Worm (Caenorhabditis elegans) whole organism, L1 larva: ENCODE data around the gene F01D5.1.

ENCODE experiments used
- C04F5.9 ChIP-seq: sonication (generic microtip); optimal IDR thresholded peaks from 2 replicates; lab custom pipeline; 2016; ENCODE audit warnings: missing genetic modification characterization, missing compliant biosample characterization
- C16A3.4 ChIP-seq: fragments of 150-350 bp; optimal IDR thresholded peaks from 2 replicates; lab custom pipeline; 2014; ENCODE audit warnings: missing biosample characterization, missing genetic modification characterization
- C34B4.2 ChIP-seq: sonication (generic microtip); optimal IDR thresholded peaks from 2 replicates; lab custom pipeline; 2017; ENCODE audit warnings: mild to moderate bottlenecking, missing genetic modification characterization, missing compliant biosample characterization
- F16B12.6 ChIP-seq: fragments of 150-350 bp; optimal IDR thresholded peaks from 2 replicates; lab custom pipeline; 2014; ENCODE audit warnings: missing biosample characterization, missing genetic modification characterization
- Y116A8C.19 ChIP-seq: sonication (generic microtip); optimal IDR thresholded peaks from 2 replicates; lab custom pipeline; 2016; ENCODE audit warnings: missing compliant biosample characterization, missing genetic modification characterization, borderline replicate concordance
- aha-1 ChIP-seq: fragments of 150-350 bp; optimal IDR thresholded peaks from 2 replicates; lab custom pipeline; 2014; ENCODE audit warnings: missing biosample characterization, missing genetic modification characterization
- alr-1 ChIP-seq: fragments of 200-800 bp; sonication (Bioruptor generic); optimal IDR thresholded peaks from 2 replicates; lab custom pipeline; 2018; ENCODE audit warnings: borderline replicate concordance, mild to moderate bottlenecking, missing genetic modification characterization, missing compliant biosample characterization
- ceh-82 ChIP-seq, 3 experiments: fragments of 150-350 bp in 1 of 3; sonication (generic microtip) in 2 of 3; optimal IDR thresholded peaks; 2 replicates each; lab custom pipeline; 2014 to 2017; ENCODE audit warnings: missing biosample characterization in 3 of 3, missing genetic modification characterization in 3 of 3
- ces-1 ChIP-seq: fragments of 150-350 bp; optimal IDR thresholded peaks from 2 replicates; lab custom pipeline; 2014; ENCODE audit warnings: missing biosample characterization, missing genetic modification reagents, missing genetic modification characterization
- efl-1 ChIP-seq, 4 experiments: fragments of 150-350 bp; optimal IDR thresholded peaks in 3 of 4; peaks in 1 of 4; 1 replicate in 1 of 4; 2 replicates in 3 of 4; lab custom pipeline; 2014; ENCODE audit warnings: missing biosample characterization in 2 of 4, missing genetic modification characterization in 2 of 4, missing genetic modification reagents in 2 of 4
- efl-3 ChIP-seq: fragments of 200-800 bp; sonication (Bioruptor generic); optimal IDR thresholded peaks from 2 replicates; lab custom pipeline; 2018; ENCODE audit warnings: mild to moderate bottlenecking, missing genetic modification characterization, missing compliant biosample characterization
- egl-27 ChIP-seq, 2 experiments: fragments of 150-350 bp in 1 of 2; sonication (generic microtip); optimal IDR thresholded peaks; 3 replicates each; lab custom pipeline; 2017 to 2018; ENCODE audit warnings: missing biosample characterization in 2 of 2, missing genetic modification characterization in 2 of 2, missing genetic modification reagents in 2 of 2
- ets-5 ChIP-seq: fragments of 200-800 bp; sonication (Bioruptor generic); IDR thresholded peaks from 2 replicates; pipeline ENCODE4 v1.3.6; 2022; ENCODE audit warnings: missing genetic modification characterization, missing compliant biosample characterization
- fkh-10 ChIP-seq: sonication (generic microtip); optimal IDR thresholded peaks from 2 replicates; lab custom pipeline; 2017; ENCODE audit warnings: missing biosample characterization, missing genetic modification reagents, missing genetic modification characterization
- fos-1 ChIP-seq: fragments of 150-350 bp; optimal IDR thresholded peaks from 2 replicates; lab custom pipeline; 2014; ENCODE audit warnings: missing biosample characterization, missing genetic modification characterization
- hlh-17 ChIP-seq: fragments of 200-800 bp; sonication (Bioruptor generic); optimal IDR thresholded peaks from 2 replicates; lab custom pipeline; 2018; ENCODE audit warnings: missing genetic modification characterization, mild to moderate bottlenecking, missing compliant biosample characterization, moderate library complexity, borderline replicate concordance
- hpl-2 ChIP-seq: fragments of 150-350 bp; optimal IDR thresholded peaks from 2 replicates; lab custom pipeline; 2014; ENCODE audit warnings: missing biosample characterization, missing genetic modification reagents, missing genetic modification characterization
- isw-1 ChIP-seq: fragments of 200-800 bp; sonication (Bioruptor generic); IDR thresholded peaks from 2 replicates; pipeline ENCODE4 v1.3.6; 2022; ENCODE audit warnings: missing genetic modification characterization, missing compliant biosample characterization
- jun-1 ChIP-seq: fragments of 150-350 bp; optimal IDR thresholded peaks from 2 replicates; lab custom pipeline; 2014; ENCODE audit warnings: missing biosample characterization, missing genetic modification reagents, missing genetic modification characterization
- lin-13 ChIP-seq: fragments of 150-350 bp; optimal IDR thresholded peaks from 2 replicates; lab custom pipeline; 2014; ENCODE audit warnings: missing biosample characterization, missing genetic modification reagents, missing genetic modification characterization
- lin-14 ChIP-seq: fragments of 200-800 bp; sonication (Bioruptor generic); optimal IDR thresholded peaks from 2 replicates; lab custom pipeline; 2018; ENCODE audit warnings: mild to moderate bottlenecking, missing genetic modification characterization, moderate library complexity, missing compliant biosample characterization
- lin-35 ChIP-seq, 2 experiments: fragments of 150-350 bp; optimal IDR thresholded peaks; 2 replicates each; lab custom pipeline; 2014; ENCODE audit warnings: missing biosample characterization in 2 of 2, missing genetic modification characterization in 2 of 2, missing genetic modification reagents in 2 of 2
- nhr-12 ChIP-seq: sonication (generic microtip); optimal IDR thresholded peaks from 2 replicates; lab custom pipeline; 2017; ENCODE audit warnings: missing biosample characterization, missing genetic modification characterization
- nhr-20 ChIP-seq: sonication (generic microtip); optimal IDR thresholded peaks from 2 replicates; lab custom pipeline; 2016; ENCODE audit warnings: mild to moderate bottlenecking, missing genetic modification characterization, missing compliant biosample characterization
- nhr-237 ChIP-seq: fragments of 150-350 bp; optimal IDR thresholded peaks from 2 replicates; lab custom pipeline; 2014; ENCODE audit warnings: missing biosample characterization, missing genetic modification characterization
- nhr-84 ChIP-seq: sonication (generic microtip); optimal IDR thresholded peaks from 2 replicates; lab custom pipeline; 2017; ENCODE audit warnings: missing biosample characterization, missing genetic modification characterization
- pag-3 ChIP-seq: sonication (generic microtip); optimal IDR thresholded peaks from 2 replicates; lab custom pipeline; 2017; ENCODE audit warnings: missing genetic modification characterization, mild to moderate bottlenecking, missing compliant biosample characterization, antibody characterized with exemption, borderline replicate concordance; ENCODE audit not compliant: insufficient read depth
- pax-3 ChIP-seq: fragments of 200-800 bp; sonication (Bioruptor generic); optimal IDR thresholded peaks from 2 replicates; lab custom pipeline; 2018; ENCODE audit warnings: mild to moderate bottlenecking, missing genetic modification characterization, moderate library complexity, missing compliant biosample characterization
- rnt-1 ChIP-seq: sonication (generic microtip); optimal IDR thresholded peaks from 2 replicates; lab custom pipeline; 2016; ENCODE audit warnings: mild to moderate bottlenecking, missing genetic modification characterization, moderate library complexity, missing compliant biosample characterization
- skn-1 ChIP-seq: fragments of 150-350 bp; optimal IDR thresholded peaks from 2 replicates; lab custom pipeline; 2014; ENCODE audit warnings: missing biosample characterization, missing genetic modification characterization
- snu-23 ChIP-seq: sonication (generic microtip); optimal IDR thresholded peaks from 2 replicates; lab custom pipeline; 2016; ENCODE audit warnings: missing genetic modification characterization, missing compliant biosample characterization
- sptf-1 ChIP-seq: fragments of 150-350 bp; optimal IDR thresholded peaks from 2 replicates; lab custom pipeline; 2014; ENCODE audit warnings: missing biosample characterization, missing genetic modification characterization
- swsn-7 ChIP-seq: sonication (generic microtip); optimal IDR thresholded peaks from 2 replicates; lab custom pipeline; 2016; ENCODE audit warnings: missing genetic modification characterization, missing compliant biosample characterization
- tbx-2 ChIP-seq: sonication (generic microtip); optimal IDR thresholded peaks from 2 replicates; lab custom pipeline; 2016; ENCODE audit warnings: missing genetic modification characterization, missing compliant biosample characterization
- tlp-1 ChIP-seq: fragments of 150-350 bp; optimal IDR thresholded peaks from 2 replicates; lab custom pipeline; 2014; ENCODE audit warnings: missing biosample characterization, missing genetic modification characterization
- unc-30 ChIP-seq: sonication (generic microtip); optimal IDR thresholded peaks from 2 replicates; lab custom pipeline; 2017; ENCODE audit warnings: missing biosample characterization, missing genetic modification characterization
- vab-15 ChIP-seq: sonication (generic microtip); optimal IDR thresholded peaks from 2 replicates; lab custom pipeline; 2017; ENCODE audit warnings: missing genotype, mild to moderate bottlenecking, missing genetic modification characterization, missing compliant biosample characterization
- zag-1 ChIP-seq: fragments of 150-350 bp; optimal IDR thresholded peaks from 2 replicates; lab custom pipeline; 2014; ENCODE audit warnings: missing biosample characterization, missing genetic modification characterization
- ztf-11 ChIP-seq, 2 experiments: sonication (generic microtip); optimal IDR thresholded peaks; 2 replicates each; lab custom pipeline; 2016 to 2017; ENCODE audit warnings: missing genetic modification characterization in 2 of 2, missing biosample characterization in 1 of 2, missing compliant biosample characterization in 1 of 2
- ztf-4 ChIP-seq: fragments of 150-350 bp; optimal IDR thresholded peaks from 2 replicates; lab custom pipeline; 2014; ENCODE audit warnings: missing biosample characterization, missing genetic modification characterization

The F01D5.1 gene

DNA sequence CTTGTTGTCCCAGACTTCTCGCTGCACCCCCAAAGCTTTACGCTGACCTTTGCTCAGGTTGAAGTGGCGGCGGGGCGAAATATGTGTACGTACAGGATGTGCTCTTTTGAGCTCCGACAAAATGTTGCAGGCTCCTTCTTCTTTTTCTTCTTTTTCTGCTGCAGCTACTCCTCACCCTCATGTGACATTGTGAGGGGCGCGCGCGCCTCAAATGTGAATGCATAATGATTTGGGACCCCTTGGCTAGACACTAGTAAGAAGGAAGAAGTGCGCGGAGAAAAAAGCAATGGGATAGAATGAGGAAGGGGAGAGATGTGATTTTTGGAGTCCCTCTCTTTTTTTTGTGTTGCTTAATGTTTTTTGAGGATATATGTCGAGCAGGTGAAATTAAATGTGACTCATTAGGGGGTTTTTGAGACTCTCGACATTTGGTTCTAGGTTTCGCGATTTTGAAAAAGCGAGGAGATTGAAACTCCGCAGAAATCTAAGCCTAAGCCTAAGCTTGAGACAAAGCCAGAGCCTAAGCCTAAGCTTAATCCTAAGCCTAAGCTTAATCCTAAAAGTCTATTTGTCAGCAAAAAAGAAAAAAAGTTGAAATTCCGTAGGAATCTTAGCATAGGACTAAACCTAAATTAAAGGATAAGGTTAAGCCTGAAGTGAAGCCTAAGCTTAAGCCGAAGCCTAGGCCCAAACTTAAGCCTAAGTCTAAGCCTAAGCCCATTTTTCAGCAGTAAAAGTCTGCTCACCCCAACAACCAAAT lies 39.5 kb upstream of the F01D5.1 start (continued):
- no peak for TF ChIP-seq C34B4.2 (tag; lab: Kevin White, UChicago)
- TF ChIP-seq tbx-2 (tag; lab: Kevin White, UChicago): peak; percentile 70
- peak; percentile 92 for TF ChIP-seq lin-14
- no peak for TF ChIP-seq zag-1 (tag; lab: Kevin White, UChicago)
- TF ChIP-seq ztf-11 (tag; optimal IDR thresholded peaks at IDR 0.05; lab: Kevin White, UChicago): no peak
- no peak for TF ChIP-seq alr-1
- no peak for TF ChIP-seq C04F5.9
- TF ChIP-seq nhr-84 (tag; lab: Kevin White, UChicago): no peak
- no peak for TF ChIP-seq lin-13
- no peak for TF ChIP-seq egl-27 (tag; optimal IDR thresholded peaks at IDR 0.05; lab: Kevin White, UChicago)
- TF ChIP-seq nhr-20 (tag; lab: Kevin White, UChicago): peak; percentile 32
- TF ChIP-seq efl-1 (optimal IDR thresholded peaks at IDR 0.05; lab: Kevin White, UChicago): no peak
- peak in 1 of 2 experiments; percentile 6 for TF ChIP-seq efl-1 (GFP tag; optimal IDR thresholded peaks at IDR 0.05 in 1 of 2; lab: Kevin White, UChicago)
- no peak for TF ChIP-seq F16B12.6 (tag; lab: Kevin White, UChicago)
- TF ChIP-seq isw-1 (GFP tag; lab: Robert Waterston, UW): no peak; the same call in 1 of the 2 replicates
- no peak for TF ChIP-seq ztf-4 (tag; lab: Kevin White, UChicago)
- no peak for TF ChIP-seq unc-30 (tag; lab: Kevin White, UChicago)
- TF ChIP-seq ceh-82 (tag; optimal IDR thresholded peaks at IDR 0.05; lab: Kevin White, UChicago): peak in 1 of 3 experiments; percentile 51
- no peak for TF ChIP-seq ces-1 (GFP tag; lab: Kevin White, UChicago)
- TF ChIP-seq pag-3 (tag; lab: Kevin White, UChicago): no peak
- TF ChIP-seq nhr-12 (tag; lab: Kevin White, UChicago): no peak
- no peak for TF ChIP-seq nhr-237 (tag; lab: Kevin White, UChicago)
- peak; percentile 34 for TF ChIP-seq snu-23
- TF ChIP-seq swsn-7 (tag; lab: Kevin White, UChicago): peak; percentile 40
- TF ChIP-seq rnt-1 (tag; lab: Kevin White, UChicago): peak; percentile 7
- no peak for TF ChIP-seq hlh-17
- peak; percentile 87 for TF ChIP-seq fkh-10
- TF ChIP-seq ets-5 (GFP tag; lab: Robert Waterston, UW): no peak
- TF ChIP-seq C16A3.4: no peak
- TF ChIP-seq aha-1 (tag; lab: Kevin White, UChicago): no peak
- no peak for TF ChIP-seq skn-1 (tag; lab: Kevin White, UChicago)
- TF ChIP-seq lin-35 (GFP tag; optimal IDR thresholded peaks at IDR 0.05; lab: Kevin White, UChicago): peak in 1 of 2 experiments; percentile 9

DNA sequence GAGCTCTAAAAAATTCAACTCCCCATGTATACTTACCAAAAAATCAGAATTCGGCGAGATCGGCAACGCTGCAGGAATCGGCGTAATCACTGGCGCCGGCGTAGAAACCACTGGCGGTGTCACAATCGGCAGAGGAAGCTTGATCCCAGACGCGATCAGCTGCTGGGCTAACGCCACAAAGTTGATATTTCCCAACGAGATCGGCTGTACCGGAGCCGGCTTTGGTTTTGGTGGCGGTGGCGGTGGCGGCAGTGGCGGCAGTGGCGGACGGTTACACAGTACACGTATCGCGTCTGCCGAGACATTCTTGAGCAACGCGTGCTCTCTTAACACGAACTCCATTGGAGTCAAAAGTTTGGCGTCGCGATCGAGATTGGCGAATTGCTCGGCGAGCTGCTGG lies 37.2 kb upstream of the F01D5.1 start:
- TF ChIP-seq nhr-237 (tag; lab: Kevin White, UChicago) (no peak), jun-1 (no peak), pax-3 (tag; lab: Kevin White, UChicago) (no peak), hpl-2 (GFP tag; lab: Kevin White, UChicago) (no peak), sptf-1 (tag; lab: Kevin White, UChicago) (no peak), vab-15 (no peak), efl-3 (no peak), Y116A8C.19 (no peak), egl-27 (tag; optimal IDR thresholded peaks at IDR 0.05; lab: Kevin White, UChicago) (no peak), tlp-1 (no peak), fos-1 (no peak)
